Fruit fly (Drosophila melanogaster): ENCODE data around the gene Prosalpha4T1.
A peak's percentile ranks its signal among the peaks of the same experiment; 100 is the strongest.

Prosalpha4T1 gene

dm6 chr3R:20779969-20780368, 31.1 kb upstream of the Prosalpha4T1 start:
- TF ChIP-seq CrebB (tag; optimal IDR thresholded peaks at IDR 0.05) (no peak), onecut (GFP tag; IDR thresholded peaks at IDR 0.05) (no peak), zen2 (GFP tag; IDR thresholded peaks at IDR 0.05; ENCODE audit: partially characterized antibody) (0 out of 3 replicates have a peak, but pooled peaks have one; percentile 21), Drgx (GFP tag; IDR thresholded peaks at IDR 0.05) (peak; percentile 83), nom (GFP tag; optimal IDR thresholded peaks at IDR 0.05) (peak; percentile 93), lbe (GFP tag; optimal IDR thresholded peaks at IDR 0.05) (peak; percentile 53), CG3407 (GFP tag; optimal IDR thresholded peaks at IDR 0.05) (no peak), pum (GFP tag; optimal IDR thresholded peaks at IDR 0.05) (no peak), crol (GFP tag; IDR thresholded peaks at IDR 0.05) (no peak), ab (GFP tag; optimal IDR thresholded peaks at IDR 0.05) (no peak), trh (GFP tag; optimal IDR thresholded peaks at IDR 0.05) (no peak), TFAM (GFP tag; optimal IDR thresholded peaks at IDR 0.05) (no peak), Poxn (GFP tag; IDR thresholded peaks at IDR 0.05) (no peak), corto (GFP tag; optimal IDR thresholded peaks at IDR 0.05) (peak; percentile 75), CG15479 (GFP tag; optimal IDR thresholded peaks at IDR 0.05) (peak; percentile 28), bsh (GFP tag; optimal IDR thresholded peaks at IDR 0.05) (peak in 1 of 2 experiments; percentile 56), Deaf1 (tag; optimal IDR thresholded peaks at IDR 0.05) (peak; percentile 82), CG7357 (GFP tag; IDR thresholded peaks at IDR 0.05) (0 out of 3 replicates have a peak, but pooled peaks have one; percentile 25), CG8478 (optimal IDR thresholded peaks at IDR 0.05) (peak; percentile 41), CG16813 (GFP tag; IDR thresholded peaks at IDR 0.05; ENCODE audit: partially characterized antibody) (0 out of 3 replicates have a peak, but pooled peaks have one; percentile 33), Ets65A (GFP tag) (peak; percentile 25)

- no peak for TF ChIP-seq vfl (GFP tag; optimal IDR thresholded peaks at IDR 0.05)
These were observed 30.7 kb upstream of the Prosalpha4T1 start for dm6 chr3R:20779545-20779944.

dm6 chr3R:20778285-20778926, 29.5 kb upstream of the Prosalpha4T1 start:
- peak; percentile 41 for TF ChIP-seq cg (GFP tag; optimal IDR thresholded peaks at IDR 0.05)
- no peak for TF ChIP-seq Hr51 (GFP tag; optimal IDR thresholded peaks at IDR 0.05)
- no peak for TF ChIP-seq CG17829 (tag; optimal IDR thresholded peaks at IDR 0.05)
- TF ChIP-seq CG16815 (GFP tag; optimal IDR thresholded peaks at IDR 0.05) = no peak
- no peak for TF ChIP-seq inv (GFP tag; IDR thresholded peaks at IDR 0.05; ENCODE audit: partially characterized antibody)
- TF ChIP-seq nerfin-1 (tag; optimal IDR thresholded peaks at IDR 0.05) = peak; percentile 83
- peak; percentile 41 for TF ChIP-seq Ets65A (GFP tag)
- TF ChIP-seq chn (GFP tag; optimal IDR thresholded peaks at IDR 0.05) = no peak
- TF ChIP-seq CG4282 (GFP tag; optimal IDR thresholded peaks at IDR 0.05) = no peak
- TF ChIP-seq CG1792 (GFP tag; optimal IDR thresholded peaks at IDR 0.05) = no peak
- peak; percentile 98 for TF ChIP-seq nom (GFP tag; optimal IDR thresholded peaks at IDR 0.05)
- TF ChIP-seq lbe (GFP tag; optimal IDR thresholded peaks at IDR 0.05) = peak; percentile 97
- TF ChIP-seq bsh (GFP tag; optimal IDR thresholded peaks at IDR 0.05) = peak in 1 of 2 experiments; percentile 91
- peak; percentile 99 for TF ChIP-seq Drgx (GFP tag; IDR thresholded peaks at IDR 0.05)
- peak; percentile 98 for TF ChIP-seq corto (GFP tag; optimal IDR thresholded peaks at IDR 0.05)
- TF ChIP-seq CG10147 (GFP tag; optimal IDR thresholded peaks at IDR 0.05) = no peak
- TF ChIP-seq Dip2 (GFP tag; IDR thresholded peaks at IDR 0.05) = no peak
- peak; percentile 3 to 29 for TF ChIP-seq Trl (optimal IDR thresholded peaks at IDR 0.05)
- no peak for TF ChIP-seq Trl (GFP tag; optimal IDR thresholded peaks at IDR 0.05)
- TF ChIP-seq toy (GFP tag; IDR thresholded peaks at IDR 0.05) = no peak
- no peak for TF ChIP-seq bcd (GFP tag; optimal IDR thresholded peaks at IDR 0.05)
- no peak for TF ChIP-seq seq (GFP tag; IDR thresholded peaks at IDR 0.05)
- TF ChIP-seq vvl (GFP tag; IDR thresholded peaks at IDR 0.05) = no peak
- TF ChIP-seq CG10959 (GFP tag; IDR thresholded peaks at IDR 0.05) = no peak
- no peak for TF ChIP-seq run (tag; optimal IDR thresholded peaks at IDR 0.05)
